Worm (Caenorhabditis elegans) whole organism, L1 larva: ENCODE results near the gene R02F11.11.

ENCODE experiments used
- C04F5.9 ChIP-seq: sonication (generic microtip); optimal IDR thresholded peaks from 2 replicates; lab custom pipeline; 2016; ENCODE audit warnings: missing genetic modification characterization, missing compliant biosample characterization
- ceh-63 ChIP-seq: fragments of 200-800 bp; sonication (Bioruptor generic); optimal IDR thresholded peaks from 2 replicates; lab custom pipeline; 2018; ENCODE audit warnings: mild to moderate bottlenecking, missing genetic modification characterization, missing compliant biosample characterization
- ceh-88 ChIP-seq: fragments of 200-800 bp; sonication (Bioruptor generic); IDR thresholded peaks from 2 replicates; pipeline ENCODE4 v1.3.6; 2022; ENCODE audit warnings: missing genetic modification characterization, missing compliant biosample characterization
- dpl-1 ChIP-seq, 3 experiments: fragments of 150-350 bp in 2 of 3; sonication (generic microtip) in 1 of 3; optimal IDR thresholded peaks; 2 replicates each; lab custom pipeline; 2014 to 2017; ENCODE audit warnings: missing biosample characterization in 3 of 3, missing genetic modification characterization in 3 of 3, missing genetic modification reagents in 3 of 3
- efl-1 ChIP-seq, 4 experiments: fragments of 150-350 bp; optimal IDR thresholded peaks in 3 of 4; peaks in 1 of 4; 1 replicate in 1 of 4; 2 replicates in 3 of 4; lab custom pipeline; 2014; ENCODE audit warnings: missing biosample characterization in 2 of 4, missing genetic modification characterization in 2 of 4, missing genetic modification reagents in 2 of 4
- efl-3 ChIP-seq: fragments of 200-800 bp; sonication (Bioruptor generic); optimal IDR thresholded peaks from 2 replicates; lab custom pipeline; 2018; ENCODE audit warnings: mild to moderate bottlenecking, missing genetic modification characterization, missing compliant biosample characterization
- egl-13 ChIP-seq: sonication (generic microtip); optimal IDR thresholded peaks from 2 replicates; lab custom pipeline; 2016; ENCODE audit warnings: missing genotype, missing genetic modification reagents, missing genetic modification characterization, missing compliant biosample characterization
- egl-27 ChIP-seq, 2 experiments: fragments of 150-350 bp in 1 of 2; sonication (generic microtip); optimal IDR thresholded peaks; 3 replicates each; lab custom pipeline; 2017 to 2018; ENCODE audit warnings: missing biosample characterization in 2 of 2, missing genetic modification characterization in 2 of 2, missing genetic modification reagents in 2 of 2
- elt-2 ChIP-seq: sonication (generic microtip); optimal IDR thresholded peaks from 2 replicates; lab custom pipeline; 2016; ENCODE audit warnings: missing genetic modification characterization, mild to moderate bottlenecking, inconsistent platforms, missing compliant biosample characterization, missing genetic modification reagents
- elt-3 ChIP-seq, 6 experiments: fragments of 150-350 bp in 1 of 6; sonication (generic microtip); optimal IDR thresholded peaks; 2 replicates each; lab custom pipeline; 2017 to 2018; ENCODE audit warnings: missing biosample characterization in 6 of 6, missing genetic modification characterization in 6 of 6, inconsistent platforms in 1 of 6
- ets-5 ChIP-seq: fragments of 200-800 bp; sonication (Bioruptor generic); IDR thresholded peaks from 2 replicates; pipeline ENCODE4 v1.3.6; 2022; ENCODE audit warnings: missing genetic modification characterization, missing compliant biosample characterization
- fkh-8 ChIP-seq: sonication (generic microtip); optimal IDR thresholded peaks from 2 replicates; lab custom pipeline; 2016; ENCODE audit warnings: mild to moderate bottlenecking, missing genetic modification characterization, missing compliant biosample characterization
- fos-1 ChIP-seq: fragments of 150-350 bp; optimal IDR thresholded peaks from 2 replicates; lab custom pipeline; 2014; ENCODE audit warnings: missing biosample characterization, missing genetic modification characterization
- hlh-17 ChIP-seq: fragments of 200-800 bp; sonication (Bioruptor generic); optimal IDR thresholded peaks from 2 replicates; lab custom pipeline; 2018; ENCODE audit warnings: missing genetic modification characterization, mild to moderate bottlenecking, missing compliant biosample characterization, moderate library complexity, borderline replicate concordance
- hlh-4 ChIP-seq: sonication (generic microtip); optimal IDR thresholded peaks from 2 replicates; lab custom pipeline; 2016; ENCODE audit warnings: mild to moderate bottlenecking, missing genetic modification characterization, missing compliant biosample characterization
- isw-1 ChIP-seq: fragments of 200-800 bp; sonication (Bioruptor generic); IDR thresholded peaks from 2 replicates; pipeline ENCODE4 v1.3.6; 2022; ENCODE audit warnings: missing genetic modification characterization, missing compliant biosample characterization
- lin-14 ChIP-seq: fragments of 200-800 bp; sonication (Bioruptor generic); optimal IDR thresholded peaks from 2 replicates; lab custom pipeline; 2018; ENCODE audit warnings: mild to moderate bottlenecking, missing genetic modification characterization, moderate library complexity, missing compliant biosample characterization
- lin-15B ChIP-seq: fragments of 150-350 bp; sonication (generic microtip); optimal IDR thresholded peaks from 3 replicates; lab custom pipeline; 2014; ENCODE audit warnings: missing biosample characterization, missing genetic modification characterization
- lin-39 ChIP-seq: fragments of 150-350 bp; optimal IDR thresholded peaks from 2 replicates; lab custom pipeline; 2014; ENCODE audit warnings: missing biosample characterization, missing genetic modification reagents, missing genetic modification characterization
- lir-3 ChIP-seq: sonication (generic microtip); optimal IDR thresholded peaks from 2 replicates; lab custom pipeline; 2016; ENCODE audit warnings: mild to moderate bottlenecking, missing genetic modification characterization, moderate library complexity, missing compliant biosample characterization; ENCODE audit not compliant: poor library complexity
- mep-1 ChIP-seq: fragments of 150-350 bp; optimal IDR thresholded peaks from 2 replicates; lab custom pipeline; 2014; ENCODE audit warnings: missing biosample characterization, missing genetic modification characterization
- nhr-20 ChIP-seq: sonication (generic microtip); optimal IDR thresholded peaks from 2 replicates; lab custom pipeline; 2016; ENCODE audit warnings: mild to moderate bottlenecking, missing genetic modification characterization, missing compliant biosample characterization
- nhr-28 ChIP-seq: fragments of 150-350 bp; optimal IDR thresholded peaks from 2 replicates; lab custom pipeline; 2014; ENCODE audit warnings: missing biosample characterization, missing genetic modification characterization
- nhr-71 ChIP-seq: sonication (generic microtip); optimal IDR thresholded peaks from 2 replicates; lab custom pipeline; 2016; ENCODE audit warnings: mild to moderate bottlenecking, missing genetic modification characterization, moderate library complexity, missing compliant biosample characterization
- nhr-76 ChIP-seq: sonication (generic microtip); optimal IDR thresholded peaks from 2 replicates; lab custom pipeline; 2017; ENCODE audit warnings: missing biosample characterization, missing genetic modification characterization
- nhr-77 ChIP-seq: fragments of 150-350 bp; optimal IDR thresholded peaks from 2 replicates; lab custom pipeline; 2014; ENCODE audit warnings: missing biosample characterization, missing genetic modification characterization
- nhr-85 ChIP-seq: sonication (generic microtip); peaks from one replicate; lab custom pipeline; 2016; ENCODE audit warnings: missing genetic modification characterization, inconsistent platforms, missing compliant biosample characterization
- pax-3 ChIP-seq: fragments of 200-800 bp; sonication (Bioruptor generic); optimal IDR thresholded peaks from 2 replicates; lab custom pipeline; 2018; ENCODE audit warnings: mild to moderate bottlenecking, missing genetic modification characterization, moderate library complexity, missing compliant biosample characterization
- pqm-1 ChIP-seq: sonication (generic microtip); optimal IDR thresholded peaks from 3 replicates; lab custom pipeline; 2017; ENCODE audit warnings: missing biosample characterization, missing genetic modification characterization
- snpc-4 ChIP-seq: fragments of 150-350 bp; optimal IDR thresholded peaks from 2 replicates; lab custom pipeline; 2014; ENCODE audit warnings: missing biosample characterization, missing genetic modification characterization
- snu-23 ChIP-seq: sonication (generic microtip); optimal IDR thresholded peaks from 2 replicates; lab custom pipeline; 2016; ENCODE audit warnings: missing genetic modification characterization, missing compliant biosample characterization
- sox-4 ChIP-seq: sonication (generic microtip); optimal IDR thresholded peaks from 2 replicates; lab custom pipeline; 2016; ENCODE audit warnings: missing genetic modification characterization, missing compliant biosample characterization
- sptf-1 ChIP-seq: fragments of 150-350 bp; optimal IDR thresholded peaks from 2 replicates; lab custom pipeline; 2014; ENCODE audit warnings: missing biosample characterization, missing genetic modification characterization
- sup-37 ChIP-seq: fragments of 200-800 bp; sonication (Bioruptor generic); optimal IDR thresholded peaks from 2 replicates; lab custom pipeline; 2018; ENCODE audit warnings: mild to moderate bottlenecking, missing genetic modification characterization, missing compliant biosample characterization
- unc-130 ChIP-seq: fragments of 150-350 bp; optimal IDR thresholded peaks from 2 replicates; lab custom pipeline; 2017; ENCODE audit warnings: missing biosample characterization, missing genetic modification characterization, inconsistent platforms
- xbp-1 ChIP-seq: sonication (generic microtip); optimal IDR thresholded peaks from 2 replicates; lab custom pipeline; 2016; ENCODE audit warnings: missing genetic modification characterization, missing compliant biosample characterization
- zag-1 ChIP-seq: fragments of 150-350 bp; optimal IDR thresholded peaks from 2 replicates; lab custom pipeline; 2014; ENCODE audit warnings: missing biosample characterization, missing genetic modification characterization
- ztf-4 ChIP-seq: fragments of 150-350 bp; optimal IDR thresholded peaks from 2 replicates; lab custom pipeline; 2014; ENCODE audit warnings: missing biosample characterization, missing genetic modification characterization

Gene R02F11.11

DNA sequence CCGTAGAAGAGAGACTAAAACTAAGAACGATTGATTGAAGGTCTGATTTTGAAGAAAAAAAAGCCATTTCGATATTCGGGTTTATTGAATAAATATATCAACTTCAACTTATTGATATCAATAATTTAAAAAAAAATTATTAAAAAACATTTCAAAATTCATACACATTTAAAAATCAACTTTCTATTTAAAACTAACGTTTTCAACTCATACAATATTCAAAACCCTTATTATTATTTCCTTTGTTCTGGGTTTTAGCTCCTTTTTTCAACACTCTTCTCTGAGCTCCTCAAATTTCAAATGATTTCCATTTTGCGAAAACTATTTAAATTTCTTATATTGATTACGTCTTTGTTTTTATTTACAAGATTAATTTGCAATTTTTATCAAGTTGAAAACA, 46.4 kb upstream of the R02F11.11 start, which contains the start of gene C18G1.7:
Gene C18G1.7 (plus strand): TSS at position 301 of the 400 bp plus-strand sequence.
- TF ChIP-seq lin-15B (tag; lab: Kevin White, UChicago) = no peak
- TF ChIP-seq fkh-8 (tag; lab: Kevin White, UChicago) = no peak
- no peak for TF ChIP-seq hlh-17 (GFP tag; lab: Kevin White, UChicago)
- no peak for TF ChIP-seq lin-39 (tag; lab: Kevin White, UChicago)
- no peak for TF ChIP-seq C04F5.9
- TF ChIP-seq lin-14 (GFP tag; lab: Kevin White, UChicago) = no peak
- TF ChIP-seq sup-37 (GFP tag; lab: Kevin White, UChicago) = no peak
- TF ChIP-seq unc-130 (tag; lab: Kevin White, UChicago) = no peak
- no peak for TF ChIP-seq snpc-4
- no peak for TF ChIP-seq fos-1
- no peak for TF ChIP-seq nhr-20
- TF ChIP-seq ceh-88 = no peak
- TF ChIP-seq nhr-28 = no peak
- TF ChIP-seq efl-3 (GFP tag; lab: Kevin White, UChicago) = no peak
- TF ChIP-seq ztf-4 (tag; lab: Kevin White, UChicago) = no peak
- TF ChIP-seq ceh-63 (GFP tag; lab: Kevin White, UChicago) = no peak

DNA sequence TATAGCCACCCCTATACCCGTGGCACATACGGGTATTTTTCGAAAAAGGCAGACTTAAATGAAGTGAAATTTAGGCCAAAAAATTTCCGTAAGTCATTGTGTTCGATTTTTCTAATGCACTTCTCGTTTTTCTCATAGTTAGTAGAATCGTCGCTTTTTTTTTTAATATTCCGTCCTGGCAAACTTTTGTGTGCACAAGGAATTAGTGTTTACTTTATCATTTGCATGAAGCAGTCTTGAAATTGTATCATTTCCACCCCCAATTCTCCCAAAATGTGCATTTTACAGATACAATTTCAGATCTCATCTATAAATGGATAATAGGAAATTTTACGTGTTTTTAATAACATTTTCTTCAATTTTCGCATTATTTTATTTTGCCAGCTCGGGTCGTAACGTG, 41.4 kb upstream of the R02F11.11 start, which contains the start of gene C18G1.6:
Gene C18G1.6 (plus strand): TSS at position 301 of the 400 bp plus-strand sequence.
- TF ChIP-seq elt-2 (tag; lab: Kevin White, UChicago) (no peak), mep-1 (no peak), egl-13 (tag; lab: Kevin White, UChicago) (no peak), fkh-8 (tag; lab: Kevin White, UChicago) (no peak), elt-3 (tag; optimal IDR thresholded peaks at IDR 0.05; lab: Kevin White, UChicago) (no peak), sox-4 (tag; lab: Kevin White, UChicago) (no peak), pqm-1 (tag; lab: Kevin White, UChicago) (no peak), hlh-17 (GFP tag; lab: Kevin White, UChicago) (no peak), lir-3 (no peak), nhr-71 (tag; lab: Kevin White, UChicago) (no peak), hlh-4 (tag; lab: Kevin White, UChicago) (no peak), isw-1 (GFP tag; lab: Robert Waterston, UW) (no peak), ceh-88 (no peak), pax-3 (tag; lab: Kevin White, UChicago) (no peak), nhr-76 (no peak), snu-23 (GFP tag; lab: Kevin White, UChicago) (no peak), nhr-77 (no peak), nhr-85 (tag; lab: Kevin White, UChicago) (no peak), sptf-1 (tag; lab: Kevin White, UChicago) (no peak)

DNA sequence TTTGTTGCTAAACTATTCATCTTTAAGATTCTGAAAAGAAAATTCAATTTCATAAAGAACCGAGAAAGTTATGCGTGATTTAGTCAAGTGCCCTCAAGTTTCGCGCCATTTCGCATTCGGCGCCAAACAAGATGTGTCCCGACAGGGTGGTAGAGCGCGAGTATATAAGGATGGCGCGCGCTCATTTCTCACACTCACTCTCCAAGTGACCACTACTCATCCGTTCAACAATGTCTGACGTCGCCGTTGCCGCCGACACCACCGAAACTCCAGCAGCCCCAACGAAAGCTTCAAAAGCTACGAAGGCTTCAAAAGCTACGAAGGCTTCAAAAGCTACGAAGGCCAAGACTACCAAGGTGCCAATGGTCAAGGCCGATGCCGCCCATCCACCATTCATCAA, 37.5 kb upstream of the R02F11.11 start, which contains the start of gene hil-4:
Gene hil-4 (plus strand): TSS at position 191 of the 400 bp plus-strand sequence.
- TF ChIP-seq efl-1 (optimal IDR thresholded peaks at IDR 0.05; lab: Kevin White, UChicago) = peak in 1 of 2 experiments; percentile 21
- no peak for TF ChIP-seq efl-1 (GFP tag; optimal IDR thresholded peaks at IDR 0.05 in 1 of 2; lab: Kevin White, UChicago)
- peak in 1 of 3 experiments; percentile 18 for TF ChIP-seq dpl-1 (GFP tag; optimal IDR thresholded peaks at IDR 0.05; lab: Kevin White, UChicago)
- no peak for TF ChIP-seq zag-1 (tag; lab: Kevin White, UChicago)

DNA sequence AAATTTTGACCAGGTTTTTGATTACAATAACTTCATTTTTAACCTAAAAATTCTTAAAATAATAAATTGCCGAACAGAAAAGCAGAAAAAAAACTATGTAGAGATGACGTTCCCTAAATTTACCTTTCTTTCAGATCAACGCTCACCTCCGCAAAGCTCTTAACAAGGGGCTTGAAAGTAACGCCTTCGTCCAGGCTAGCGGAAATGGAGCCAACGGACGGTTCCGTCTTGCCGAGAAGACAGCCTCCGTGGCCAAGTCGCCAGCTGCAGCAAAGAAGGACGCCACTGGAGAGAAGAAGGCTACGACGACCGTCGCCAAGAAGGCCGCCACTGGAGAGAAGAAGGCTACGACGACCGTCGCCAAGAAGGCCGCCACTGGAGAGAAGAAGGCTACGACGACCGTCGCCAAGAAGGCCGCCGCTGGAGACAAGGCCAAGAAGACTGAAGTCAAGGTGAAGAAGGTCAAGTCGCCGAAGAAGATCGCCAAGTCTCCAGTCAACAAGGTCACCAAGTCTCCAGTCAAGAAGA, 36.9 kb upstream of the R02F11.11 start:
- no peak for TF ChIP-seq xbp-1 (tag; lab: Kevin White, UChicago)
- TF ChIP-seq egl-27 (tag; optimal IDR thresholded peaks at IDR 0.05; lab: Kevin White, UChicago) = no peak
- TF ChIP-seq ets-5 (GFP tag; lab: Robert Waterston, UW) = no peak
